Fruit fly (Drosophila melanogaster) whole organism, prepupa: ENCODE measurements around the gene PGAP5.

Source experiments
- CG31627 ChIP-seq: fragments of 200-800 bp; sonication (Bioruptor generic); optimal IDR thresholded peaks from 3 replicates; lab custom pipeline; 2016; ENCODE audit warnings: missing biosample characterization, missing genetic modification characterization
- CG6276 ChIP-seq: fragments of 200-800 bp; sonication (Bioruptor generic); optimal IDR thresholded peaks from 2 replicates; lab custom pipeline; 2017; ENCODE audit warnings: missing biosample characterization, mild to moderate bottlenecking, missing genetic modification characterization
- Hr38 ChIP-seq: sonication (Bioruptor generic); optimal IDR thresholded peaks from 2 replicates; lab custom pipeline; 2016; ENCODE audit warnings: missing biosample characterization, missing genetic modification characterization

DNA sequence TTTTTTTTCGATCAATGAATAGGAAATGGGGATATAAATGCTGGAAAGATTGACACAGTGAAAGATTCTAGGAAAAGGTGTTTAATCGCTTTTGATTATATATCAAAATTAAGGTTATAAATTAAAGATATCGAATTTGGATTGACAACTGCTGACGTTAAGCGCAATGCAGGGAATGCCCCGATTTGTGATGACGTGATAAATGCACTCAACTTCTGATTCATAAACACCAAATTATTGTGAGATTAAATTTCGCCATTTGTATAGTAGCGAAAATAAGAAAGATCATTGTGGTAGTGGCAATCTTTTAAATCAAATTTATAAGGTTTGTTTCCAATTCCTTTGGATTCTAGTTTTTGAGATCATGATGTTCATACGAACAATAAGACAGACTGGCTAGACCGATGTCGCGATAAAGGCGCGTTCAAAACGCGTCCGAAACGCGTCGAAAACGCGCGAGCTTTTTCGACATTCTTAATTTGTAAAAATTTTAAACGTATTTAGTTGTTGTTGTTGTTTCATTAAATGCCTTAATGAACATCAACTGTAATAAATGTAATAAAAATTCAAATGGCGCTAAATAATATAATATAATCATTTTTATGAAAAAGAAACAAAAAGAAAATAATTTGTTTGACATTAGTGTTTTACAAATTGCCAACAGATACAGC is 16.7 kb downstream of the PGAP5 start, which contains the start of gene CG8349:
- TF ChIP-seq CG6276 (GFP tag; lab: Kevin White, UChicago) (no peak), CG31627 (GFP tag; lab: Kevin White, UChicago) (no peak), Hr38 (GFP tag; lab: Kevin White, UChicago) (no peak)
